Worm (Caenorhabditis elegans): ENCODE data around the gene C08E8.11.

DNA sequence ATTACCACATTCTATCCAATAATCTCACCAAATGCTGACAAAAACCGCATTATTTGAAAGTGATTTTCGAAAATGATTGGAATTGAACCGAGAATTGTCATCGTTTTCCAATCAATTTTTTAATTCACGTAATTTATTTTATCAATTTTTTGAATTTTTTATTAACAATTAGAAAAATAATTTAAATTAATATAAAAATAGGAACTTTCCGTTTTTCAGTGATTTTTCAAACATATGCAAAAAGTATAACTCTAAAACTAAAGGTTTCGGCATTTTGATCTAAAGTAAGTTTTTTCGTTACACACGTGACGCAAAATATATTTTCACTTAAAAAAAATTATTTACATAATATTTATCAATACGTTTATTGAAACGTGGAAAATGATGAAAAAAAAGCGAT, 43.4 kb downstream of the C08E8.11 start, which contains the start of gene Y51A2B.6:
- TF ChIP-seq lin-13 (tag; optimal IDR thresholded peaks at IDR 0.05) (no peak), ceh-43 (GFP tag; optimal IDR thresholded peaks at IDR 0.05) (no peak), ham-2 (GFP tag; optimal IDR thresholded peaks at IDR 0.05) (no peak), pha-4 (tag; optimal IDR thresholded peaks at IDR 0.05) (no peak), elt-3 (tag; optimal IDR thresholded peaks at IDR 0.05) (no peak), lsy-2 (tag; optimal IDR thresholded peaks at IDR 0.05) (no peak), mab-5 (tag; optimal IDR thresholded peaks at IDR 0.05) (no peak), sem-2 (GFP tag; optimal IDR thresholded peaks at IDR 0.05) (no peak), nhr-28 (tag; optimal IDR thresholded peaks at IDR 0.05) (no peak), ztf-11 (tag; optimal IDR thresholded peaks at IDR 0.05) (no peak), snpc-4 (tag; optimal IDR thresholded peaks at IDR 0.05) (no peak), elt-1 (tag; optimal IDR thresholded peaks at IDR 0.05; ENCODE audit: borderline replicate concordance, insufficient read depth) (no peak), mep-1 (tag; optimal IDR thresholded peaks at IDR 0.05) (no peak), ces-1 (GFP tag; optimal IDR thresholded peaks at IDR 0.05) (no peak)
